Worm (Caenorhabditis elegans): ENCODE results near the gene clec-158.

DNA sequence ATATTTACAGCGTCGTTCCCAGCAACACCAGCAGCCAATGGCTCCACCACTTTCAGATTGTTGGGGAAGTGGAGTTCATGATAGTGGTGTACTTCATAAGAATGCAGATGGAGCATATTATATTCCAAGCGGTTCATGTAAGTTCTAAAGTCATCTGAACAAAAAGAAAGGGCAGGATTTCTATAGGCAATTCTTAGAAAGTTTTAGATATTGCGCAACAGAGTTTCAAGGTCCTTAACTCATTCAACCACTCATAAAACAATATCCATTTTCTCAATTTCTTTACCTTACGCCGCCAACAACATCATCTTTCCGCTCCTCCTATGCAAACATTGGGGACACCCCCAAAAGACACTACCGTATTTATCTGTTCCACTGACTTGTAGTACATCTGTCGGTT is 28.1 kb downstream of the clec-158 start:
- TF ChIP-seq elt-2 (tag; optimal IDR thresholded peaks at IDR 0.05): no peak
- no peak for TF ChIP-seq lin-11 (tag; optimal IDR thresholded peaks at IDR 0.05)
- no peak for TF ChIP-seq ceh-48 (tag; optimal IDR thresholded peaks at IDR 0.05)
- no peak for TF ChIP-seq sox-4 (tag; optimal IDR thresholded peaks at IDR 0.05)
- no peak for TF ChIP-seq ama-1 (optimal IDR thresholded peaks at IDR 0.05)
- TF ChIP-seq pha-4 (tag; optimal IDR thresholded peaks at IDR 0.05): no peak
